Fruit fly (Drosophila melanogaster): ENCODE measurements around the gene Uch-L5R.
A peak's percentile ranks its signal among the peaks of the same experiment; 100 is the strongest.

Gene Uch-L5R

DNA sequence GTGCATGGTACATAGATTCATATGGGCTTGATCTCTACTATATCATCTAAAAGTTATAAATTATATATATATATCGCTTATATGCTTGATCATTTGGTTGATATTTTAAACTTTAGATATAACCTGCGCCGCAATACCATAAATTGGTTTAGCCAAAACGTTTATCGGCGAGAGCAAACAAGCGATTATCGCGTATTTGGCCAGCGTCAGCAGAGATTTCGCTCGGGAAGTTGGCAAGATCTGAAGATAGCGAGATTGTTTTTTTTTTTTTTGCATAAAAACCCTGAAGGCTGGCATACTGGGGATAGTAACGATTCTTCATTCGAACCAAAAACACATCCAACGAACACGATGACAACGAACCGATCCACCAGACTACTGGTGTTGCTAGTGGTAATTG lies 3.1 kb upstream of the Uch-L5R start, which contains the start of gene Muc11A:
Muc11A (plus strand) TSS at position 301 of the 400 bp plus-strand sequence.
- no peak for TF ChIP-seq lz (GFP tag; optimal IDR thresholded peaks at IDR 0.05)
- TF ChIP-seq CG31627 (GFP tag; optimal IDR thresholded peaks at IDR 0.05) = no peak
- no peak for TF ChIP-seq Sox102F (GFP tag; optimal IDR thresholded peaks at IDR 0.05)
- no peak for TF ChIP-seq Lpt (GFP tag; optimal IDR thresholded peaks at IDR 0.05)
- TF ChIP-seq OdsH (GFP tag; optimal IDR thresholded peaks at IDR 0.05) = no peak
- TF ChIP-seq eg (GFP tag; IDR thresholded peaks at IDR 0.05) = no peak

DNA sequence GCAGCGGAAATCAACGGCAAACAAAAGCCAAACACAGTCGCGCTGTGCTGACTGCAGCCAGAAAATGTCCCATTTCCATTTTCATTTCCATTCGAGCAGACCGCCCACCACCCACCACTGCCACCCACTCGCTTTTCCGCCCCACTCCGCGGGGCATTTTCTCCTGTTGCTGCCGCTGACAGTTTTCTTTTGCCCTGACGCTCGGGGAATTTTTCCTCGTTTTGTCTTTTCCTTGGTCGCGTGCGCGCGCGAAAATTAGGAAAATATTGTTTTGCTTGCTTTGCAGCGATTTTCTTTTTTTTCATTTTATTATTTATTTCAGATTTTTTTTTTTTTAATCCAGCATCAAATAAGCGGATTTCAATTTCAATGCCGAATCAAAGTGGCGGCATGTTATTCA lies 6.1 kb downstream of the Uch-L5R start:
- TF ChIP-seq Eip93F (GFP tag; optimal IDR thresholded peaks at IDR 0.05) = no peak
- no peak for TF ChIP-seq CG16779 (tag; optimal IDR thresholded peaks at IDR 0.05)
- TF ChIP-seq Hr4 (GFP tag; optimal IDR thresholded peaks at IDR 0.05) = no peak
- TF ChIP-seq fd59A (GFP tag; optimal IDR thresholded peaks at IDR 0.05) = no peak
- no peak for TF ChIP-seq topi (GFP tag; optimal IDR thresholded peaks at IDR 0.05)
- no peak for TF ChIP-seq pdm3 (GFP tag; optimal IDR thresholded peaks at IDR 0.05)
- no peak for TF ChIP-seq cyc (GFP tag; optimal IDR thresholded peaks at IDR 0.05)

DNA sequence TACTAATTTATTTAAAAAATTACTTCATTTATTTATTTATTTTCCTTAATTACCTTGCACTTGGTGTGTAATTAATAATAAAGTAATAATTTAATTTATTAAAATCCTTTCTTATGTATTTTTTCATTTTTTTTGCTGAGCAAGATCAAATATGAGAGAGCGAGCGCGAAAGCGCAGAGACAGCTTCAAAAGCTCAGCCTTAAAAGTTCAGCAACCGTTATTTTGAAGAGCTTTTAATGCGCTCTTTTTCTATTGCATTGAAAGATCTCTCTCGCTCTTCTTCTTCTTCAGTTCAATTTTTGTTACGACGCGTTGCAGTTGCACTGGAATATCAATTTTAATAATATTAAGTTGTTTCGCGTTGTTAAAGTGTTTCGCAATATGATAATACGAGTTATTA lies 13.0 kb downstream of the Uch-L5R start, which contains the start of gene Ten-a:
Ten-a (plus strand) TSS at position 301 of the 400 bp plus-strand sequence.
- TF ChIP-seq fd59A (GFP tag; optimal IDR thresholded peaks at IDR 0.05) (no peak), Ets96B (tag; optimal IDR thresholded peaks at IDR 0.05) (no peak), Hr38 (GFP tag; optimal IDR thresholded peaks at IDR 0.05) (no peak), ss (GFP tag; optimal IDR thresholded peaks at IDR 0.05) (no peak), CG6808 (GFP tag; optimal IDR thresholded peaks at IDR 0.05) (no peak), Blimp-1 (GFP tag; optimal IDR thresholded peaks at IDR 0.05) (no peak), pdm3 (GFP tag; optimal IDR thresholded peaks at IDR 0.05) (no peak), topi (GFP tag; optimal IDR thresholded peaks at IDR 0.05) (no peak), OdsH (GFP tag; optimal IDR thresholded peaks at IDR 0.05) (no peak), CG16779 (tag; optimal IDR thresholded peaks at IDR 0.05) (no peak), CG3032 (tag; optimal IDR thresholded peaks at IDR 0.05) (no peak), Sox14 (GFP tag; optimal IDR thresholded peaks at IDR 0.05) (no peak), Eip93F (GFP tag; optimal IDR thresholded peaks at IDR 0.05) (no peak), svp (GFP tag) (no peak), Smox (GFP tag; optimal IDR thresholded peaks at IDR 0.05) (no peak)

- TF ChIP-seq CG31627 (GFP tag; optimal IDR thresholded peaks at IDR 0.05) (no peak), Sox15 (GFP tag; optimal IDR thresholded peaks at IDR 0.05) (no peak), CG32006 (GFP tag; optimal IDR thresholded peaks at IDR 0.05) (no peak), CG11762 (GFP tag; optimal IDR thresholded peaks at IDR 0.05; ENCODE audit: insufficient read depth) (no peak), Sox102F (GFP tag; optimal IDR thresholded peaks at IDR 0.05) (no peak), CG3032 (tag; optimal IDR thresholded peaks at IDR 0.05) (no peak), eg (GFP tag; IDR thresholded peaks at IDR 0.05) (no peak), CG3919 (GFP tag; optimal IDR thresholded peaks at IDR 0.05) (no peak), Smox (GFP tag; optimal IDR thresholded peaks at IDR 0.05) (no peak), CG8632 (GFP tag; optimal IDR thresholded peaks at IDR 0.05) (no peak), CG16779 (tag; optimal IDR thresholded peaks at IDR 0.05) (no peak), Hr39 (GFP tag; optimal IDR thresholded peaks at IDR 0.05) (no peak), CG7368 (GFP tag; optimal IDR thresholded peaks at IDR 0.05) (no peak), CG6854 (GFP tag; optimal IDR thresholded peaks at IDR 0.05) (no peak), Hr4 (GFP tag; optimal IDR thresholded peaks at IDR 0.05) (no peak), achi (GFP tag; optimal IDR thresholded peaks at IDR 0.05) (no peak)
Observed at dm6 chrX:12035207-12035606, 21.2 kb downstream of the Uch-L5R start.

dm6 chrX:12034713-12035112 lies 21.7 kb downstream of the Uch-L5R start:
- TF ChIP-seq cyc (GFP tag; optimal IDR thresholded peaks at IDR 0.05) = no peak
- TF ChIP-seq CG11762 (GFP tag; optimal IDR thresholded peaks at IDR 0.05; ENCODE audit: insufficient read depth) = no peak
- TF ChIP-seq svp (GFP tag) = peak; percentile 60

Data from whole organism, prepupa.